Worm (Caenorhabditis elegans): Measurements from ENCODE around the gene R102.3.

DNA sequence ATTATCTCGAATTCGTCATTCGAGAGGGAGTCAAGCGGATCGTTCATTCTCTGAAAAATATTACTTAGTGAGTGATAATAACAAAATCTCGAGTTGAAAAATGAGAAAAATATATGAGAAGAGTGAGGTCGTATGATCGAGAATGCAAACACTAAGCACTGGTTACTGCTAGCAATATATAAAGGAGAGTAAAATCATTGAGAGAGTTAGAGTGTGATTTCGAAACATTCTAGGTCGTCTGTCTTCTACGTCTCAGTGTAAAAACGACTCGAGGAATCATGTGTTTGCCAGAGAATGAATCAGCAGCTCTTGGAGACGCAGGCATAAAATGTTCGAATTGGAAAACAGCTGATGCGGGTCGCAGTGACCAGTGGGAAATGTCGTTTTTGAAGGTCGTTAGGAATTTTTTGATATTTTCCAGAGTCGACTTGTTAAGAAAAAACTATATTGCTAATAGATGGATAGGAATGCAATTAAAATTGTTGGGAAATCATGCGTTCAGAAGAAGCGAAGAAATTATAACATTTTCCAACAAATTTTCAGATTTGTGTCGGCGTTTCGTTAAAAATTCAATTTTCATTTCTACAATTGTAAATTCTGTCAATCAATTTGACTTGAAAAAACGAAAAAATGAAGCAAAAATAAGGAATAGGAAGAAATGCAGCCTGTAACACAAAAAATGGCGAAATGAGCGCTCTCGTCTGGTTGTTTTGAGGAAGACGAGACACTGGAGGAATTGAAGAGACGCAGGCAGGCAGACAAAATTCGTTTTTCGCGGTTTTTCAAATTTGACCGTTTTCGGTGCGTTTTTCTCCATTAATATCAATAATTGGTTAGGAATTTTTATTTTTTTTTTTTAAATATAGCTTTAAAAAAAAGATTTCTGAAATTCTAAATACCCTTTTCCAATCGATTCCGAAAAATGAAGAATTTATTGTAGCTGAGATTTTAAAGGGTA lies 8.0 kb downstream of the R102.3 start, which contains the start of gene allo-1:
- TF ChIP-seq med-1 (GFP tag; optimal IDR thresholded peaks at IDR 0.05; ENCODE audit: insufficient read depth) (no peak), ref-1 (GFP tag; conservative IDR thresholded peaks at IDR 0.05) (no peak), klf-2 (GFP tag; conservative IDR thresholded peaks at IDR 0.05) (no peak), ztf-29 (GFP tag; IDR thresholded peaks at IDR 0.05) (no peak), flt-1 (GFP tag; IDR thresholded peaks at IDR 0.05) (no peak)

Measured in whole organism, midembryonic.